6 worm cellular contexts compared by ENCODE assay signal in genomic region chrIV:15274063-15274462, ce11.
TF ChIP-seq lines count a peak whose summit lies in the region.

No protein-coding gene starts in this region.

TF ChIP-seq in whole organism, L1 larva, 84 proteins besides CTCF, POLR2A, EP300 and RAD21:
- TF ChIP-seq lin-14 (GFP tag; optimal IDR thresholded peaks at IDR 0.05; lab: Kevin White, UChicago), result peak; percentile 78
- no peak for TF ChIP-seq elt-3 (tag; optimal IDR thresholded peaks at IDR 0.05; lab: Kevin White, UChicago)
- TF ChIP-seq aha-1 (tag; optimal IDR thresholded peaks at IDR 0.05; lab: Kevin White, UChicago), result no peak
- peak; percentile 40 for TF ChIP-seq snu-23 (GFP tag; optimal IDR thresholded peaks at IDR 0.05; lab: Kevin White, UChicago)
- no peak for TF ChIP-seq pag-3 (tag; optimal IDR thresholded peaks at IDR 0.05; lab: Kevin White, UChicago; ENCODE audit: borderline replicate concordance, insufficient read depth)
- TF ChIP-seq nhr-71 (tag; optimal IDR thresholded peaks at IDR 0.05; lab: Kevin White, UChicago), result peak; percentile 63
- TF ChIP-seq aly-2 (tag; optimal IDR thresholded peaks at IDR 0.05; lab: Kevin White, UChicago), result no peak
- no peak for TF ChIP-seq egl-13 (tag; optimal IDR thresholded peaks at IDR 0.05; lab: Kevin White, UChicago)
- no peak for TF ChIP-seq nhr-76 (tag; optimal IDR thresholded peaks at IDR 0.05; lab: Kevin White, UChicago)
- no peak for TF ChIP-seq skn-1 (tag; optimal IDR thresholded peaks at IDR 0.05; lab: Kevin White, UChicago)
- TF ChIP-seq irx-1 (tag; optimal IDR thresholded peaks at IDR 0.05; lab: Kevin White, UChicago), result no peak
- peak; percentile 27 for TF ChIP-seq nhr-19 (GFP tag; conservative IDR thresholded peaks at IDR 0.05; lab: Robert Waterston, UW)
- peak in 1 of 2 experiments; percentile 59 for TF ChIP-seq lsy-2 (tag; optimal IDR thresholded peaks at IDR 0.05; lab: Kevin White, UChicago)
- no peak for TF ChIP-seq ceh-90 (tag; optimal IDR thresholded peaks at IDR 0.05; lab: Kevin White, UChicago)

TF ChIP-seq in whole organism, L2 larva, 48 proteins besides CTCF, POLR2A, EP300 and RAD21:
- TF ChIP-seq nhr-12 (tag; optimal IDR thresholded peaks at IDR 0.05; lab: Kevin White, UChicago) (no peak), lin-11 (tag; optimal IDR thresholded peaks at IDR 0.05; lab: Kevin White, UChicago) (no peak), mab-5 (tag; optimal IDR thresholded peaks at IDR 0.05; lab: Kevin White, UChicago) (peak; percentile 9), C34F6.9 (tag; optimal IDR thresholded peaks at IDR 0.05; lab: Kevin White, UChicago) (peak; percentile 23)
TF ChIP-seq in whole organism, L2 larva: peak in this region for 2.

TF ChIP-seq in whole organism, L3 larva, 47 proteins besides CTCF, POLR2A, EP300 and RAD21:
- TF ChIP-seq nhr-11 (tag; optimal IDR thresholded peaks at IDR 0.05; lab: Kevin White, UChicago), result peak; percentile 7
- TF ChIP-seq lin-39 (tag; optimal IDR thresholded peaks at IDR 0.05; lab: Kevin White, UChicago), result peak; percentile 16
- no peak for TF ChIP-seq hmg-11 (tag; optimal IDR thresholded peaks at IDR 0.05; lab: Kevin White, UChicago)
- peak; percentile 20 for TF ChIP-seq nfya-1 (tag; optimal IDR thresholded peaks at IDR 0.05; lab: Kevin White, UChicago; ENCODE audit: insufficient read depth)
TF ChIP-seq in whole organism, L3 larva: peak in this region for 3.

TF ChIP-seq in whole organism, L4 larva, 104 proteins besides CTCF, POLR2A, EP300 and RAD21:
- TF ChIP-seq daf-16 (GFP tag; optimal IDR thresholded peaks at IDR 0.05; lab: Kevin White, UChicago), result peak in 1 of 2 experiments; percentile 80
- TF ChIP-seq daf-16 (tag; optimal IDR thresholded peaks at IDR 0.05; lab: Kevin White, UChicago), result no peak
- TF ChIP-seq ama-1 (optimal IDR thresholded peaks at IDR 0.05; lab: Kevin White, UChicago), result no peak
- TF ChIP-seq nhr-28 (tag; optimal IDR thresholded peaks at IDR 0.05; lab: Kevin White, UChicago), result peak; percentile 5
- peak in 1 of 2 experiments; percentile 93 for TF ChIP-seq unc-62 (GFP tag; optimal IDR thresholded peaks at IDR 0.05 in 1 of 2; lab: Kevin White, UChicago)
- no peak for TF ChIP-seq unc-62 (tag; optimal IDR thresholded peaks at IDR 0.05; lab: Kevin White, UChicago)
- TF ChIP-seq nhr-11 (tag; optimal IDR thresholded peaks at IDR 0.05; lab: Kevin White, UChicago), result peak; percentile 40

TF ChIP-seq in whole organism, late embryonic, 69 proteins besides CTCF, POLR2A, EP300 and RAD21:
- peak; percentile 54 for TF ChIP-seq ceh-18 (tag; optimal IDR thresholded peaks at IDR 0.05; lab: Kevin White, UChicago)
- no peak for TF ChIP-seq syd-9 (tag; optimal IDR thresholded peaks at IDR 0.05; lab: Kevin White, UChicago)

TF ChIP-seq in whole organism, mixed stage, embryonic, 35 proteins besides CTCF, POLR2A, EP300 and RAD21:
- TF ChIP-seq unc-120 (tag; optimal IDR thresholded peaks at IDR 0.05; lab: Kevin White, UChicago; ENCODE audit: poor library complexity, severe bottlenecking), result no peak
- no peak for TF ChIP-seq lin-32 (GFP tag; optimal IDR thresholded peaks at IDR 0.05; lab: Kevin White, UChicago)
- TF ChIP-seq elt-1 (tag; optimal IDR thresholded peaks at IDR 0.05; lab: Kevin White, UChicago; ENCODE audit: borderline replicate concordance, insufficient read depth), result no peak
- peak; percentile 44 for TF ChIP-seq hlh-1 (tag; optimal IDR thresholded peaks at IDR 0.05; lab: Kevin White, UChicago)
- peak; percentile 55 for TF ChIP-seq unc-62 (GFP tag; optimal IDR thresholded peaks at IDR 0.05; lab: Kevin White, UChicago)
- no peak for TF ChIP-seq unc-39 (tag; optimal IDR thresholded peaks at IDR 0.05; lab: Kevin White, UChicago)

Comparison
In these comparisons a context has a peak if more than half of its experiments do, and no peak if none do; other contexts are left out.
1. Of the 29 proteins assayed by ChIP-seq in both whole organism, L4 larva and whole organism, L1 larva: peak only in whole organism, L4 larva: nhr-11 and nhr-28; only in whole organism, L1 larva: none; in both: none; in neither: 25; mixed calls (peak in some experiments, not most) for 2.